Fruit fly (Drosophila melanogaster) whole organism, pupa: ENCODE data around the gene Irk3.

Source experiments
- CG10348 ChIP-seq: fragments of 200-800 bp; sonication (Bioruptor generic); IDR thresholded peaks from 2 replicates; pipeline ENCODE4 v1.3.6; 2022; ENCODE audit warnings: missing biosample characterization, missing genetic modification characterization
- CG15710 ChIP-seq: fragments of 200-800 bp; sonication (Bioruptor generic); optimal IDR thresholded peaks from 2 replicates; lab custom pipeline; 2018; ENCODE audit warnings: missing biosample characterization, mild to moderate bottlenecking, missing genetic modification characterization, moderate library complexity
- CG17806 ChIP-seq: fragments of 200-800 bp; sonication (Bioruptor generic); optimal IDR thresholded peaks from 2 replicates; lab custom pipeline; 2018; ENCODE audit warnings: missing biosample characterization, mild to moderate bottlenecking, missing genetic modification characterization, moderate library complexity
- CG32121 ChIP-seq: fragments of 200-800 bp; sonication (Bioruptor generic); IDR thresholded peaks from 2 replicates; pipeline ENCODE4 v1.3.6; 2022; ENCODE audit warnings: missing biosample characterization, missing genetic modification characterization
- CG8159 ChIP-seq: fragments of 200-800 bp; sonication (Bioruptor generic); optimal IDR thresholded peaks from 3 replicates; lab custom pipeline; 2018; ENCODE audit warnings: missing biosample characterization, mild to moderate bottlenecking, missing genetic modification characterization, moderate library complexity
- CG8301 ChIP-seq: fragments of 200-800 bp; sonication (Bioruptor generic); optimal IDR thresholded peaks from 2 replicates; lab custom pipeline; 2018; ENCODE audit warnings: missing biosample characterization, mild to moderate bottlenecking, missing genetic modification characterization
- CG9948 ChIP-seq: fragments of 200-800 bp; sonication (Bioruptor generic); optimal IDR thresholded peaks from 2 replicates; lab custom pipeline; 2018; ENCODE audit warnings: missing biosample characterization, mild to moderate bottlenecking, missing genetic modification characterization, moderate library complexity
- D1 ChIP-seq: fragments of 200-800 bp; sonication (Bioruptor generic); optimal IDR thresholded peaks from 2 replicates; lab custom pipeline; 2018; ENCODE audit warnings: missing biosample characterization, mild to moderate bottlenecking, missing genetic modification characterization, moderate library complexity
- EcR ChIP-seq: fragments of 200-800 bp; sonication (Bioruptor generic); optimal IDR thresholded peaks from 3 replicates; lab custom pipeline; 2019; ENCODE audit warnings: missing biosample characterization, missing genetic modification characterization, mild to moderate bottlenecking, moderate library complexity, missing genetic modification reagents
- fd96Ca ChIP-seq: fragments of 200-800 bp; sonication (Bioruptor generic); IDR thresholded peaks from 3 replicates; pipeline ENCODE4 v1.3.6; 2022; ENCODE audit warnings: missing biosample characterization, missing genetic modification characterization
- gl ChIP-seq: fragments of 200-800 bp; sonication (Bioruptor generic); optimal IDR thresholded peaks from 2 replicates; lab custom pipeline; 2018; ENCODE audit warnings: missing biosample characterization, mild to moderate bottlenecking, missing genetic modification characterization

dm6 chr2L:18732291-18732690, 18.7 kb upstream of the Irk3 start, which contains the start of gene CG10348:
- TF ChIP-seq CG9948 (no peak), CG15710 (no peak), CG8159 (tag; lab: Kevin White, UChicago) (no peak), CG10348 (GFP tag; lab: Robert Waterston, UW) (no peak), EcR (GFP tag; lab: Kevin White, UChicago) (no peak), gl (tag; lab: Kevin White, UChicago) (no peak), CG32121 (GFP tag; lab: Robert Waterston, UW) (no peak), fd96Ca (GFP tag; lab: Robert Waterston, UW) (no peak), CG17806 (no peak), D1 (tag; lab: Kevin White, UChicago) (no peak), CG8301 (tag; lab: Kevin White, UChicago) (no peak)
